Worm (Caenorhabditis elegans) whole organism, late embryonic: ENCODE measurements around the gene F53F8.7.

Experiments used
- C38D4.7 ChIP-seq: fragments of 200-800 bp; sonication (Bioruptor generic); optimal IDR thresholded peaks from 2 replicates; lab custom pipeline; 2018; ENCODE audit warnings: mild to moderate bottlenecking, missing genetic modification characterization, moderate library complexity, missing compliant biosample characterization
- F13H6.1 ChIP-seq: sonication (generic microtip); optimal IDR thresholded peaks from 2 replicates; lab custom pipeline; 2016; ENCODE audit warnings: missing genetic modification characterization, missing compliant biosample characterization
- K02D7.2 ChIP-seq: sonication (generic microtip); optimal IDR thresholded peaks from 2 replicates; lab custom pipeline; 2017; ENCODE audit warnings: mild to moderate bottlenecking, missing genetic modification characterization, missing compliant biosample characterization
- K09A11.1 ChIP-seq: sonication (generic microtip); optimal IDR thresholded peaks from 2 replicates; lab custom pipeline; 2017; ENCODE audit warnings: antibody characterized with exemption, mild to moderate bottlenecking, missing genetic modification characterization, missing compliant biosample characterization; ENCODE audit not compliant: insufficient read depth
- Y22D7AL.16 ChIP-seq: sonication (generic microtip); optimal IDR thresholded peaks from 2 replicates; lab custom pipeline; 2016; ENCODE audit warnings: missing genetic modification characterization, missing compliant biosample characterization
- ahr-1 ChIP-seq: sonication (generic microtip); optimal IDR thresholded peaks from 2 replicates; lab custom pipeline; 2016; ENCODE audit warnings: missing genetic modification characterization, missing compliant biosample characterization
- ceh-18 ChIP-seq: sonication (generic microtip); optimal IDR thresholded peaks from 2 replicates; lab custom pipeline; 2016; ENCODE audit warnings: missing genetic modification characterization, missing compliant biosample characterization
- ceh-19 ChIP-seq: fragments of 200-800 bp; sonication (Bioruptor generic); optimal IDR thresholded peaks from 2 replicates; lab custom pipeline; 2018; ENCODE audit warnings: mild to moderate bottlenecking, missing genetic modification characterization, missing compliant biosample characterization
- ceh-22 ChIP-seq: sonication (generic microtip); optimal IDR thresholded peaks from 2 replicates; lab custom pipeline; 2017; ENCODE audit warnings: missing biosample characterization, missing genetic modification characterization
- ceh-24 ChIP-seq: sonication (generic microtip); optimal IDR thresholded peaks from 2 replicates; lab custom pipeline; 2016; ENCODE audit warnings: mild to moderate bottlenecking, missing genetic modification characterization, missing compliant biosample characterization
- ceh-45 ChIP-seq: fragments of 200-800 bp; sonication (Bioruptor generic); IDR thresholded peaks from 2 replicates; pipeline ENCODE4 v1.3.6; 2022; ENCODE audit warnings: missing genetic modification reagents, missing genetic modification characterization, missing compliant biosample characterization
- ceh-48 ChIP-seq: sonication (generic microtip); optimal IDR thresholded peaks from 2 replicates; lab custom pipeline; 2016; ENCODE audit warnings: missing genetic modification characterization, inconsistent platforms, missing compliant biosample characterization
- ceh-9 ChIP-seq: sonication (generic microtip); optimal IDR thresholded peaks from 2 replicates; lab custom pipeline; 2016; ENCODE audit warnings: mild to moderate bottlenecking, missing genetic modification characterization, inconsistent platforms, missing compliant biosample characterization
- che-1 ChIP-seq: sonication (generic microtip); optimal IDR thresholded peaks from 2 replicates; lab custom pipeline; 2016; ENCODE audit warnings: mild to moderate bottlenecking, missing genetic modification characterization, missing compliant biosample characterization
- elt-2 ChIP-seq: sonication (generic microtip); optimal IDR thresholded peaks from 2 replicates; lab custom pipeline; 2016; ENCODE audit warnings: missing genetic modification reagents, missing genetic modification characterization, missing compliant biosample characterization
- eyg-1 ChIP-seq: sonication (generic microtip); optimal IDR thresholded peaks from 2 replicates; lab custom pipeline; 2016; ENCODE audit warnings: missing genotype, missing genetic modification characterization, missing compliant biosample characterization
- fax-1 ChIP-seq: sonication (generic microtip); optimal IDR thresholded peaks from 2 replicates; lab custom pipeline; 2016; ENCODE audit warnings: missing genotype, missing genetic modification characterization, missing compliant biosample characterization
- fkh-10 ChIP-seq: fragments of 150-350 bp; optimal IDR thresholded peaks from 2 replicates; lab custom pipeline; 2014; ENCODE audit warnings: missing biosample characterization, missing genetic modification reagents, missing genetic modification characterization
- fkh-6 ChIP-seq: sonication (generic microtip); optimal IDR thresholded peaks from 2 replicates; lab custom pipeline; 2016; ENCODE audit warnings: missing genetic modification characterization, missing compliant biosample characterization
- hlh-13 ChIP-seq: fragments of 200-800 bp; sonication (Bioruptor generic); optimal IDR thresholded peaks from 2 replicates; lab custom pipeline; 2018; ENCODE audit warnings: mild to moderate bottlenecking, missing genetic modification characterization, missing compliant biosample characterization
- hlh-30 ChIP-seq: sonication (generic microtip); optimal IDR thresholded peaks from 2 replicates; lab custom pipeline; 2017; ENCODE audit warnings: antibody characterized with exemption, missing genetic modification characterization, missing compliant biosample characterization; ENCODE audit not compliant: insufficient read depth
- hlh-6 ChIP-seq: sonication (generic microtip); optimal IDR thresholded peaks from 2 replicates; lab custom pipeline; 2016; ENCODE audit warnings: missing genotype, missing genetic modification characterization, missing compliant biosample characterization
- lim-6 ChIP-seq: sonication (generic microtip); optimal IDR thresholded peaks from 2 replicates; lab custom pipeline; 2016; ENCODE audit warnings: missing genetic modification characterization, missing compliant biosample characterization
- npax-4 ChIP-seq: sonication (generic microtip); optimal IDR thresholded peaks from 2 replicates; lab custom pipeline; 2016; ENCODE audit warnings: missing genetic modification characterization, missing compliant biosample characterization
- pag-3 ChIP-seq: sonication (generic microtip); optimal IDR thresholded peaks from 2 replicates; lab custom pipeline; 2016; ENCODE audit warnings: missing compliant biosample characterization, missing genetic modification characterization, borderline replicate concordance
- pax-1 ChIP-seq: fragments of 150-350 bp; optimal IDR thresholded peaks from 2 replicates; lab custom pipeline; 2014; ENCODE audit warnings: missing biosample characterization, missing genetic modification characterization
- pha-2 ChIP-seq: sonication (generic microtip); optimal IDR thresholded peaks from 2 replicates; lab custom pipeline; 2017; ENCODE audit warnings: mild to moderate bottlenecking, missing genetic modification characterization, missing compliant biosample characterization
- pha-4 ChIP-seq: fragments of 150-350 bp; optimal IDR thresholded peaks from 2 replicates; lab custom pipeline; 2018; ENCODE audit warnings: missing biosample characterization, missing genetic modification reagents, missing genetic modification characterization
- pros-1 ChIP-seq: fragments of 150-350 bp; optimal IDR thresholded peaks from 2 replicates; lab custom pipeline; 2014; ENCODE audit warnings: missing biosample characterization, missing genetic modification reagents, missing genetic modification characterization
- sox-2 ChIP-seq: fragments of 200-800 bp; sonication (Bioruptor generic); IDR thresholded peaks from 2 replicates; pipeline ENCODE4 v1.3.6; 2022; ENCODE audit warnings: missing genetic modification reagents, missing genetic modification characterization, missing compliant biosample characterization
- syd-9 ChIP-seq: sonication (generic microtip); optimal IDR thresholded peaks from 2 replicates; lab custom pipeline; 2016; ENCODE audit warnings: mild to moderate bottlenecking, missing genetic modification characterization, moderate library complexity, missing compliant biosample characterization
- tbx-2 ChIP-seq: sonication (generic microtip); optimal IDR thresholded peaks from 2 replicates; lab custom pipeline; 2016; ENCODE audit warnings: missing genetic modification characterization, missing compliant biosample characterization
- tbx-7 ChIP-seq: sonication (generic microtip); optimal IDR thresholded peaks from 2 replicates; lab custom pipeline; 2016; ENCODE audit warnings: missing genotype, missing genetic modification characterization, missing compliant biosample characterization
- ztf-16 ChIP-seq: sonication (generic microtip); optimal IDR thresholded peaks from 2 replicates; lab custom pipeline; 2017; ENCODE audit warnings: missing genetic modification characterization, missing compliant biosample characterization

The F53F8.7 gene

DNA sequence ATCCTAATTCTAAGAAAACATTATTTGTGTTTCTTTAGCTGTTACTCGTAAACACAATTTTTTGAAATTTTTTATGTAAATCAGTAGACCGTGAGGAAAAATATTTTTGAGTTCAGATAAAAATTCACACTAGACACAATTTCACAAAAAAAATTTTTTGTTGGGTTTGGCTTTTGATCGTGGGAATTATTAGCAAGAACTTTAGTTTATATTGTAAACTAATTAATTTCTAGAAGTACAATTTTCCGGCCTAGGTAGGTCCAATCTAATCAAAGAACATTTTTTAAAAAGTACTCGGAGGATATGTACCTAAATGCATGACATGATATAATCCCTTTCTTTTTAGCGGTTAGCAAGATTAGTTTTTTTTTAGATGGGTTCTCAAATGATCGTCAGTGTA is 18.0 kb downstream of the F53F8.7 start:
- TF ChIP-seq pros-1 (tag; lab: Kevin White, UChicago) (no peak), K02D7.2 (no peak), sox-2 (GFP tag; lab: Robert Waterston, UW) (no peak), ceh-45 (GFP tag; lab: Robert Waterston, UW) (no peak), ceh-9 (tag; lab: Kevin White, UChicago) (no peak)
- TF ChIP-seq, all 69 proteins: peak for 0

DNA sequence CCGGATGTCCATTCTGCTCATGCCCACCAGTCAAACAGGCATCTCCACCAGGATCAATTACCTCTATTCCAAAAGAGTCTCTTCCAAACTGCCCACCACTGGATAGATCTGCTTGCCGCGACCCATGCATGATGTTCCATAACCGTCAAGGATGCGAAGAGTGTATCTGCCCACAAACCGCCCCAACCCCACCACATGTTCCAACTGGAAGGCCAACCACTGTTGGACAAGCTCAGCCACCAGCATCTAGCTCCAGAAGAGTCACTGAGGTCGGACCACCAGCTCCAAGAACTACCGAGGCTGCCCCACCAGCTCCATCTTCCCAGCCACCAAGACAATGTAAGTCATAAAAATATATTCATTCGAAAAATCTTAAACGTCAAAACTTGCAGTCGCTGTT is 27.5 kb downstream of the F53F8.7 start:
- no peak for TF ChIP-seq K09A11.1 (tag; lab: Kevin White, UChicago)
- no peak for TF ChIP-seq pag-3 (tag; lab: Kevin White, UChicago)
- TF ChIP-seq ceh-24, result no peak
- no peak for TF ChIP-seq fkh-6
- TF ChIP-seq fax-1, result no peak
- TF ChIP-seq pha-2 (tag; lab: Kevin White, UChicago), result no peak
- no peak for TF ChIP-seq ceh-18 (tag; lab: Kevin White, UChicago)
- no peak for TF ChIP-seq hlh-13 (GFP tag; lab: Kevin White, UChicago)
- TF ChIP-seq lim-6 (tag; lab: Kevin White, UChicago), result no peak
- TF ChIP-seq eyg-1 (tag; lab: Kevin White, UChicago), result no peak

DNA sequence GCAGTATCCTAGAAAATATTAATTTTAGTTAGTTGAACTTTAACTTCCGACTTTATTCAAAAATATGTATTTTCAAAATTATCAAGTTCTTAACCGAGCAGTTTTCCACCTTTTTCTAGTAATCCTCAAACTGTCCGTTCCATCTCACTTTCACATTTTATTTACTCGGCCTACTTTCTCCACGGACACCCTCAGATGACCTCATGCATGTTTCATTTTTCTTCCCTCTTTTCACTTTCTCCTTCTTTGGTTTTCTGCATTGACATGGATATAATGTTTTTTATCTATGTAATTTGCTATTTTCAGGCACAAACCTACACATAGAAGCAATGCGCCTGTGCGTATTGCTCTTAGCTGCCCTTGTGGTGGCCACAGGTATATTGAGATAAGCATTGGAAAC is 31.3 kb downstream of the F53F8.7 start, which contains the start of gene mlt-11:
mlt-11 (plus strand) TSS at position 301 of the 400 bp plus-strand sequence.
- no peak for TF ChIP-seq K09A11.1 (tag; lab: Kevin White, UChicago)
- no peak for TF ChIP-seq ceh-48
- TF ChIP-seq pag-3 (tag; lab: Kevin White, UChicago), result no peak
- TF ChIP-seq fkh-10, result no peak
- TF ChIP-seq npax-4, result no peak
- no peak for TF ChIP-seq eyg-1 (tag; lab: Kevin White, UChicago)
- no peak for TF ChIP-seq ahr-1 (tag; lab: Kevin White, UChicago)
- no peak for TF ChIP-seq lim-6 (tag; lab: Kevin White, UChicago)

DNA sequence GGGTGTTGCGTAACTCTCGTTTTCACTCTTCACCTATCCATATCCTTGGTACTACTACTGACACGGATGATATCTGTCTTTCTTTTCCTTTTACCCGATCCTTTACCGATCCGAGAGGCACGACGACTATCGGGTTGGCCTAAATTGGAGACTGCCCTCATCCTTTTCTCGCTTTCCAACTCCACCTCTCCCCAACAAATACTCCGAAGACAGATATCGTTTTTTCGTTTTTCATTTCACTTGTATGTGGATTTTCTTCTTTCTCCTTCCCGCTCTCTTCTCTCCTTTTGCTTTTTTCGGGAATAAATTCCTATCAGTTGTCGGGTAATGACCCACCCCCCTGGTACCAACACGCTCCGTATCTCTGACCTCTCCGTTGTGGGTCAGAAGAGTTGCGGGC is 33.2 kb downstream of the F53F8.7 start:
- TF ChIP-seq F13H6.1 (tag; lab: Kevin White, UChicago) (no peak), tbx-2 (no peak), hlh-30 (no peak), tbx-7 (tag; lab: Kevin White, UChicago) (no peak), ceh-19 (GFP tag; lab: Kevin White, UChicago) (no peak), pax-1 (tag; lab: Kevin White, UChicago) (no peak), fkh-6 (no peak), pha-4 (tag; lab: Kevin White, UChicago) (no peak), K02D7.2 (no peak), hlh-6 (no peak), lim-6 (tag; lab: Kevin White, UChicago) (no peak), ztf-16 (no peak), elt-2 (no peak), C38D4.7 (GFP tag; lab: Kevin White, UChicago) (no peak), syd-9 (no peak)

DNA sequence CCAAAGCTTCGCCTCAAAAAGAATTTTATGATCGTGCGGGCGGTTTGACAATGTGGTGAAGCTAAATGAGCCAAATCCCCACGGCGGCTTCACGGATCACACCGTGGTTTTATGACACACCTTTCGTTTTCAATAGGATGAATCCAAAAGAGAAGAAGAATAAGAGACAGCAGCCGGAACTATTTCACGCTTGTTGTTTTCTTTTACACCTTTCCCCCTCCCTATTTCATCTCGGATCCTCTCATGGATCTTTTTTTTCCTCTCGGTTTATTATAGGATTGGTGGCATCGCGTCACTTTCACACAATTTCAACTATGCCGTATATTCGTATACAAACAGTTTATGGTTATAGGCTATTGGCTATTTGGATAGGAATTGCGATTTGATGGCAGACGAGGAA is 34.4 kb downstream of the F53F8.7 start:
- TF ChIP-seq Y22D7AL.16 (tag; lab: Kevin White, UChicago) (no peak), hlh-13 (GFP tag; lab: Kevin White, UChicago) (no peak), fax-1 (no peak), K09A11.1 (tag; lab: Kevin White, UChicago) (no peak), ceh-22 (no peak), che-1 (tag; lab: Kevin White, UChicago) (no peak)
